Worm (Caenorhabditis elegans): ENCODE results near the gene ZC116.1.

- no peak for TF ChIP-seq aly-2 (tag; optimal IDR thresholded peaks at IDR 0.05)
- TF ChIP-seq nhr-28 (tag; optimal IDR thresholded peaks at IDR 0.05): no peak
- no peak for TF ChIP-seq zag-1 (tag; optimal IDR thresholded peaks at IDR 0.05)
- TF ChIP-seq daf-12 (tag; optimal IDR thresholded peaks at IDR 0.05): no peak
- TF ChIP-seq ceh-28 (tag; optimal IDR thresholded peaks at IDR 0.05): no peak
- no peak for TF ChIP-seq jun-1 (tag; optimal IDR thresholded peaks at IDR 0.05)
- TF ChIP-seq fos-1 (tag; optimal IDR thresholded peaks at IDR 0.05): no peak
- TF ChIP-seq pqm-1 (tag; optimal IDR thresholded peaks at IDR 0.05): no peak
- TF ChIP-seq pha-4 (tag; optimal IDR thresholded peaks at IDR 0.05): no peak
Observed at ce11 chrV:12592379-12592778, 17.2 kb upstream of the ZC116.1 start, which contains the start of gene C14C10.2.
